Fruit fly (Drosophila melanogaster): ENCODE results near the gene cutlet.

Gene cutlet

DNA sequence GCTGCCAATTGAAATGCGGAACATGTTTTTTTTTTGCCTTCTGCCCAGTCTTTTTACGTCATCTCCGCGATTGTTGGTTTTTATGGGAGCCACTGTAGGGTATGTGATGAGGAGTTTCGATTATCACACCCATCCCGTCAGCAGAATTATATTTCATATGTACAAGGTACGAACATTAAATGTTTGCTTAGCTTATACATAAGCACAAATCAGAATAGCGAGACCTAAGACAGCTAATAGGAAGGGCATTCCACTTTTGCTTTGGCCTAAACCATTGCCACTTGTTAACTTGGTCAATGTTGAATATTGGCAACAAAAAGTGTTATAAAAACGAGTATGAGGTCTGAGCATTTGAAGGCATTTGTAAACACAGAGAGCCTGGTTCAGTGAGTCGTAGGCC, 8.3 kb downstream of the cutlet start, which contains the start of gene CG2816 (continued):
- no peak for TF ChIP-seq CG4820 (GFP tag; optimal IDR thresholded peaks at IDR 0.05)
- peak; percentile 75; the same call in 1 of the 2 replicates for TF ChIP-seq cas (GFP tag; IDR thresholded peaks at IDR 0.05)
- TF ChIP-seq Sry-δ (GFP tag; optimal IDR thresholded peaks at IDR 0.05), result no peak
- TF ChIP-seq ato (GFP tag; IDR thresholded peaks at IDR 0.05; ENCODE audit: partially characterized antibody), result no peak
- peak; percentile 26 for TF ChIP-seq Atf3 (GFP tag; optimal IDR thresholded peaks at IDR 0.05)
- no peak for TF ChIP-seq CG18262 (tag; optimal IDR thresholded peaks at IDR 0.05)
- TF ChIP-seq CG18764 (GFP tag; optimal IDR thresholded peaks at IDR 0.05), result no peak
- TF ChIP-seq CG5953 (GFP tag; IDR thresholded peaks at IDR 0.05), result no peak
- peak; percentile 94 for TF ChIP-seq rib (GFP tag; IDR thresholded peaks at IDR 0.05)
- no peak for TF ChIP-seq run (tag; optimal IDR thresholded peaks at IDR 0.05)
- TF ChIP-seq nau (GFP tag; optimal IDR thresholded peaks at IDR 0.05), result no peak
- TF ChIP-seq CHES-1-like (GFP tag; optimal IDR thresholded peaks at IDR 0.05), result peak; percentile 79
- TF ChIP-seq en (GFP tag; optimal IDR thresholded peaks at IDR 0.05), result peak; percentile 7
- no peak for TF ChIP-seq trh (GFP tag; optimal IDR thresholded peaks at IDR 0.05)
- TF ChIP-seq usp (GFP tag; optimal IDR thresholded peaks at IDR 0.05), result no peak
- TF ChIP-seq CG7372 (GFP tag; IDR thresholded peaks at IDR 0.05), result peak; percentile 85
- TF ChIP-seq emc (GFP tag; optimal IDR thresholded peaks at IDR 0.05), result no peak
- TF ChIP-seq CG14050 (GFP tag; IDR thresholded peaks at IDR 0.05), result peak; percentile 24; the same call in 1 of the 3 replicates
- TF ChIP-seq Dref (GFP tag; IDR thresholded peaks at IDR 0.05), result 0 out of 2 replicates have a peak, but pooled peaks have one; percentile 25
- peak; percentile 59 for TF ChIP-seq CG12219 (GFP tag; optimal IDR thresholded peaks at IDR 0.05)
- TF ChIP-seq Antp (GFP tag; optimal IDR thresholded peaks at IDR 0.05), result peak; percentile 32
- peak; percentile 47 for TF ChIP-seq ab (GFP tag; optimal IDR thresholded peaks at IDR 0.05)
- peak; percentile 93 for TF ChIP-seq lilli (GFP tag; optimal IDR thresholded peaks at IDR 0.05)
- TF ChIP-seq fd3F (GFP tag; optimal IDR thresholded peaks at IDR 0.05), result peak; percentile 45
- TF ChIP-seq Stat92E (GFP tag; optimal IDR thresholded peaks at IDR 0.05), result no peak
- TF ChIP-seq Pdp1 (GFP tag; optimal IDR thresholded peaks at IDR 0.05), result peak in 1 of 2 experiments; percentile 56

- TF ChIP-seq CG8944 (GFP tag; optimal IDR thresholded peaks at IDR 0.05), result no peak
- TF ChIP-seq ash1 (GFP tag; optimal IDR thresholded peaks at IDR 0.05), result no peak
- TF ChIP-seq btn (GFP tag; optimal IDR thresholded peaks at IDR 0.05), result no peak
- TF ChIP-seq CG9876 (GFP tag; optimal IDR thresholded peaks at IDR 0.05), result no peak
- no peak for TF ChIP-seq CG42726 (GFP tag; IDR thresholded peaks at IDR 0.05; ENCODE audit: partially characterized antibody)
- TF ChIP-seq TFAM (GFP tag; optimal IDR thresholded peaks at IDR 0.05), result no peak
- no peak for TF ChIP-seq en (GFP tag; optimal IDR thresholded peaks at IDR 0.05)
- no peak for TF ChIP-seq CG10366 (GFP tag; IDR thresholded peaks at IDR 0.05)
- no peak for TF ChIP-seq Hey (tag; optimal IDR thresholded peaks at IDR 0.05)
- no peak for TF ChIP-seq scrt (GFP tag; optimal IDR thresholded peaks at IDR 0.05)
- no peak for TF ChIP-seq CG2202 (tag; optimal IDR thresholded peaks at IDR 0.05)
- TF ChIP-seq ranshi (GFP tag; IDR thresholded peaks at IDR 0.05), result no peak
- TF ChIP-seq Side (GFP tag; optimal IDR thresholded peaks at IDR 0.05), result no peak
- TF ChIP-seq CG8478 (optimal IDR thresholded peaks at IDR 0.05), result no peak
- no peak for TF ChIP-seq hb (GFP tag; IDR thresholded peaks at IDR 0.05; ENCODE audit: partially characterized antibody)
- no peak for TF ChIP-seq Gug (GFP tag; IDR thresholded peaks at IDR 0.05)
- TF ChIP-seq sc (optimal IDR thresholded peaks at IDR 0.05), result no peak
- no peak for TF ChIP-seq sc (GFP tag; optimal IDR thresholded peaks at IDR 0.05)
These were observed 10.0 kb downstream of the cutlet start, which contains the start of gene CG43145 for dm6 chr2L:3701526-3701925. Gene CG43145, plus strand, starts transcription at chr2L:3701826.

Data from whole organism, embryonic.